Fruit fly (Drosophila melanogaster) whole organism: Measurements from ENCODE around the gene kibra.

ENCODE experiments used
- CG8478 ChIP-seq: fragments of >200 bp; optimal IDR thresholded peaks from 2 replicates; lab custom pipeline; 2018; ENCODE audit warnings: inconsistent platforms
- Dll ChIP-seq: fragments of >200 bp; optimal IDR thresholded peaks from 2 replicates; lab custom pipeline; 2017
- pan ChIP-seq: fragments of >200 bp; optimal IDR thresholded peaks from 2 replicates; lab custom pipeline; 2017
- psq ChIP-seq: fragments of >200 bp; optimal IDR thresholded peaks from 2 replicates; lab custom pipeline; 2017
- usp ChIP-seq: fragments of >200 bp; optimal IDR thresholded peaks from 2 replicates; lab custom pipeline; 2017; ENCODE audit warnings: missing biosample characterization, missing genetic modification characterization, mixed read lengths

dm6 chr3R:14719380-14719779, 4.7 kb downstream of the kibra start:
- TF ChIP-seq Dll (lab: Kevin White, UChicago) (no peak), usp (GFP tag; lab: Kevin White, UChicago) (no peak), psq (no peak), pan (lab: Kevin White, UChicago) (no peak), CG8478 (no peak)
